Worm (Caenorhabditis elegans): ENCODE data around the gene mrps-12.

DNA sequence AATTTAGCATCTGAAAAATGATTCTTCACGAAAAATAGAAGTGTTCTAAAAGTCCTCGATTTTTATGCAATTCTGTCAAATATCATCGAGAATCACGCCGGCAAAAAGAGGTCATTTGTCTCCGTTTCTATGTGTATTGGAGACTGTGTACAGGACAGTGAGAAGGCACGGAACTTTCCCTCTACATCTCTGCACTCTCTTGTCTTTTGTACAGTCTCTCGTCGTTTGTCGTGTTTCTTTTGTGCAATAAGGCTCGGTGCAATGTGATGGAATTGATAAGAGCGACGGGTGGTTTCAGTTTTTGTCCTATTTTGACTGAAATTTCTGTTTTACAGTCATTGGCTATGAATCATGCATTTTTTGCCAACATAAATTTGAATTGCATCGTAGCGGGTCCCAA is 6.0 kb upstream of the mrps-12 start:
- TF ChIP-seq ztf-16 (tag; optimal IDR thresholded peaks at IDR 0.05) = no peak
- TF ChIP-seq nfya-1 (tag; optimal IDR thresholded peaks at IDR 0.05) = no peak
- TF ChIP-seq ceh-22 (tag; optimal IDR thresholded peaks at IDR 0.05) = no peak
- no peak for TF ChIP-seq ama-1 (optimal IDR thresholded peaks at IDR 0.05)
- TF ChIP-seq dmd-4 (tag; optimal IDR thresholded peaks at IDR 0.05; ENCODE audit: borderline replicate concordance) = no peak
- TF ChIP-seq unc-86 (tag; optimal IDR thresholded peaks at IDR 0.05) = no peak
- TF ChIP-seq pha-4 (tag; optimal IDR thresholded peaks at IDR 0.05) = no peak
- no peak for TF ChIP-seq ceh-14 (tag; optimal IDR thresholded peaks at IDR 0.05)
- no peak for TF ChIP-seq hlh-8 (tag; optimal IDR thresholded peaks at IDR 0.05)
- TF ChIP-seq F13H6.1 (tag; optimal IDR thresholded peaks at IDR 0.05) = no peak
- TF ChIP-seq ceh-48 (tag; optimal IDR thresholded peaks at IDR 0.05) = no peak
- no peak for TF ChIP-seq pqm-1 (tag; optimal IDR thresholded peaks at IDR 0.05)
- TF ChIP-seq hlh-6 (tag; optimal IDR thresholded peaks at IDR 0.05) = no peak
- no peak for TF ChIP-seq madf-2 (tag; optimal IDR thresholded peaks at IDR 0.05)

All from whole organism, late embryonic.